Worm (Caenorhabditis elegans): Measurements from ENCODE around the gene Y69A2AR.1.
A peak's percentile ranks its signal among the peaks of the same experiment; 100 is the strongest.

Gene Y69A2AR.1

DNA sequence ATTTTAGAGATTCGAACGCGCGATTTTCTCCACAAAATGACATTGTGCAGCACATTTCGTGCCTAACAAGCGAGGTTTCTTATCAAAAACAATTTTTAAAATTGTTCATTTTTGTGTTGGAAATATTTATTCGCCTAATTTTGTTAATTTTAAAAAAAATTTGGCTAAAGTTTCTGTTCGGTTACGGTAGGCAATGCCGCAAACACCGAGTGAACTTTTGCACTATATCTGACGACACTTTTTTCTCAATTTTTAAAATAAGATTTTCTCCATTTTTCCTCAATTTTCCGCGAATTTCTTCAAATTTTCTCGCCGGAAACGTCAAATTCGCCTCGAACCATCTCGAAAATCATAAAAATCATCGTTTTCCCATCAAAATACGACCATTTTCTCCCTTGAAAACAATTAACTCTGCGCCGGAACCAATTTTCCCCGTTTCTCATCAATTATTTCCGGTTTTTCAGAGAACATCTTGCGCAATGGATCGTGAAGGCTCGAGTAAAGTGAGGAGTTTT is at the start of gene Y69A2AR.1:
Gene Y69A2AR.1 (plus strand): TSS at position 465 of the 515 bp plus-strand sequence.
- TF ChIP-seq unc-39 (tag; optimal IDR thresholded peaks at IDR 0.05) (no peak), lin-13 (GFP tag; optimal IDR thresholded peaks at IDR 0.05) (peak; percentile 3), lsy-2 (tag; optimal IDR thresholded peaks at IDR 0.05) (peak; percentile 62 to 95)

DNA sequence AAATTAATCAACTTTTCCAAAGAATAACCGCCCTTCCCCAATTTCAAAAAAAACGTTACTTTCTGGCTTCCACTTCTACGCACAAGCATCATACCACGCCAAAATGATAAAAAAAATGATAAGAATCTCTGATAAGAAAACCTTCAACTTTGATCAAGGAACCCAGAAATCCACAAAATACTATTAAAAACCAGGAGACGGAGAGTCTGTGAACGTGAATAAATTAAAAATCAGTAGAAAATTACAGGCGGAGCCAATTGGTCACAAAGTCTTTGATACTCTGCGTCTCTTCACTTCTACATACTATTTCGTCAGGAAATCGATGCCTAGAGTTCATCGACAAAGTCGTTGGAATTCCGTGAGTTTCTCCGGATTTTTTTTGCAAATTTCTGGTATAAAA is 48.2 kb upstream of the Y69A2AR.1 start, which contains the start of gene smf-3:
Gene smf-3 (plus strand): TSS at position 259 of the 400 bp plus-strand sequence.
- TF ChIP-seq gmeb-1 (tag; optimal IDR thresholded peaks at IDR 0.05) (peak; percentile 15), fos-1 (tag; optimal IDR thresholded peaks at IDR 0.05) (peak; percentile 85), F13H6.1 (tag; optimal IDR thresholded peaks at IDR 0.05) (peak; percentile 26), nhr-21 (tag; optimal IDR thresholded peaks at IDR 0.05) (no peak), nhr-129 (tag; optimal IDR thresholded peaks at IDR 0.05) (no peak), crh-2 (tag; optimal IDR thresholded peaks at IDR 0.05) (peak; percentile 53)

DNA sequence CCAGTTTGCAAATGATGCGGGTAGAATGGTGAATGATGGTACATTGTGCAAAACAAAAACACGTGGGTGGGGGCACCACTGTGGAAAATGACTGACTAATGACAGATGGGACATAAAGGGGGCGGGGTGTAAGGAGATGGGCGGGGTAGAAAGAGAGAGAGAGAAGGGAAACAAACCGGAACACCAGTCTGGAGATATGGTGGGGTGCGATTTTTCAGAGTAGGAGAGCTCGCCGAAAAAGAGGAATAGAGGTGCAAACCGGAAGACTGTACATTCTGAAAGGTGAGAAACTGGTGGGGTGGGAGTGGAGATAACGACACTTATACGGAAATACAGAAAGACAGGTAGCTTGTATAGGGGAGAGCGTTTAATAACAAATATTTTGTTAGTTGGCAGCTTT is 38.7 kb upstream of the Y69A2AR.1 start, which contains the start of gene ngn-1:
Gene ngn-1 (minus strand): TSS at position 101 of the 400 bp plus-strand sequence.
- no peak for TF ChIP-seq alr-1 (tag; optimal IDR thresholded peaks at IDR 0.05)
- TF ChIP-seq ama-1 (optimal IDR thresholded peaks at IDR 0.05) = no peak
- no peak for TF ChIP-seq ceh-16 (tag; optimal IDR thresholded peaks at IDR 0.05)
- TF ChIP-seq peb-1 (tag; optimal IDR thresholded peaks at IDR 0.05) = no peak
- TF ChIP-seq nhr-237 (tag; optimal IDR thresholded peaks at IDR 0.05) = no peak
- no peak for TF ChIP-seq ztf-4 (tag; optimal IDR thresholded peaks at IDR 0.05)

DNA sequence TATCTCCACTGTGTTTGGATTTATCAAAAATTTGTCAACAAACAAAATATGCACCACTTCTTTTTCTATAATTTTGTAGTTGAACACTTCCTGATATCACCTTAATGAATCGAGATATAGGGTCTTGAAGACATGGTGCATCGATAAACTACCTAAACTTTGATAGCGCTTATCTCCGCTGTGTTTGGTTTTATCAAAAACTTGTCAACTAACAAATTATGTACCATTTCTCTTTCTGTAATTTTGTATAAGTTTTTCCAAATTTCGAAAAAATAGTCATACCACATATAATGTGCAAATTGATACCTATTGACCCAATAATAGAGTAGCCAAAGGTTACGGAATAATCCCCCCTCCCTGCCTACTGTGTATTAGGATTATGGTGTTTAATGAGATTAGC is 36.7 kb upstream of the Y69A2AR.1 start:
- TF ChIP-seq skn-1 (tag; optimal IDR thresholded peaks at IDR 0.05) = no peak
- no peak for TF ChIP-seq sem-4 (tag; optimal IDR thresholded peaks at IDR 0.05)

DNA sequence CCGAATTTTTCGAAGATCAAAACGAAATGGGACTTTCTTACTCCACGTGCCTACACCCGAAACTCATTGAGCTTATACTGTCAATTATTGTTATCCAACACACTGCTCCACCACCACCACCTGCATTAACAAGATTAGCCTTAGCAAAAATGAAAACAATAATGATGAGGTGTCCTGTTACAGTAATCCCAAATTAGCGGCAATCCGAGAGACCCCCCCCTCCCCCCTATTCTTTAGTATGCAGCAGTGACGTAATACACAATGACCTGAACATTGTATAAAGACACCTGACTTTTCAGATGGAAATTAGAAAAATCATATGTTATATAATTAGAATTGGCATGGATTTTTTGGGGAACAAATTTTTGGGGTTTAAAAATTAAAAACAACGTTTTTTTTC is 31.9 kb upstream of the Y69A2AR.1 start:
- TF ChIP-seq sma-3 (GFP tag; optimal IDR thresholded peaks at IDR 0.05) = no peak
- no peak for TF ChIP-seq zag-1 (tag; optimal IDR thresholded peaks at IDR 0.05)
- no peak for TF ChIP-seq blmp-1 (tag; optimal IDR thresholded peaks at IDR 0.05; ENCODE audit: insufficient read depth)
- no peak for TF ChIP-seq nhr-11 (tag; optimal IDR thresholded peaks at IDR 0.05)
- no peak for TF ChIP-seq elt-1 (tag; optimal IDR thresholded peaks at IDR 0.05)
- no peak for TF ChIP-seq sma-9 (GFP tag; optimal IDR thresholded peaks at IDR 0.05)
- TF ChIP-seq sma-9 (tag; optimal IDR thresholded peaks at IDR 0.05) = no peak
- TF ChIP-seq nhr-10 (tag; optimal IDR thresholded peaks at IDR 0.05) = no peak
- TF ChIP-seq ZK546.5 (tag; optimal IDR thresholded peaks at IDR 0.05) = no peak
- no peak for TF ChIP-seq gmeb-1 (tag; optimal IDR thresholded peaks at IDR 0.05)
- TF ChIP-seq nhr-6 (tag; optimal IDR thresholded peaks at IDR 0.05) = no peak
- no peak for TF ChIP-seq unc-39 (tag; optimal IDR thresholded peaks at IDR 0.05)
- TF ChIP-seq C34F6.9 (tag; optimal IDR thresholded peaks at IDR 0.05) = no peak
- no peak for TF ChIP-seq mdl-1 (tag; optimal IDR thresholded peaks at IDR 0.05)

DNA sequence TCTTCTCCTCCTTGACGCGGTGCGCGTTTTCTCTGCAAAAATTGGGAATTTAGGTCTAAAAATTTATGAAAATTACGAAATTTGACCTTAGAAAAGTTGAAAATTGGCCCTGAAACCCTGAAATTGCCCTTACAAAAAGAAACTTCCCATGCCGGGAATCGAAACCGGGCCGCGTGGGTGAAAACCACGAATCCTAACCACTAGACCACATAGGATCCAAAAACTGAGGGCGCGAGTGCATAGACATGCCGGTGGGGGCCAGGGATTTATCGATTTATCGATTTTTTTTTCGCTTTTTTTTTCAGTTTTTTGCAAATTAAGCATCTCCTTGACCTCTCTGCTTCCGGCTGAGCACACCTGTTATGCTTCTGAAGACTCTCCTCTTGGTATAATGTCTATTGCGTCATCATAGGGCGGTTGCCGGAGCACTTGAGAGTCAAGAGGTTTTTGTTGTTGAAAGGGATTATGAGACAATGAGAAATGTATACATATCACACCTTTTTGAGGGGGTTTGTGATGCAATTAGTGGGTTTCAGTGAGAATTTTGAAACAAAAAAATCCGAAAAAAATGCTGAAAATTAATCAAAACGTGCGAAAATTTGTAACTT is 27.1 kb upstream of the Y69A2AR.1 start:
- TF ChIP-seq alr-1 (tag; optimal IDR thresholded peaks at IDR 0.05) = no peak
- no peak for TF ChIP-seq ZK546.5 (tag; optimal IDR thresholded peaks at IDR 0.05)
- peak; percentile 23 for TF ChIP-seq sma-3 (GFP tag; optimal IDR thresholded peaks at IDR 0.05)
- peak; percentile 18 for TF ChIP-seq F13H6.1 (tag; optimal IDR thresholded peaks at IDR 0.05)
- peak; percentile 46 for TF ChIP-seq gmeb-1 (tag; optimal IDR thresholded peaks at IDR 0.05)
- peak; percentile 1 for TF ChIP-seq lin-13 (GFP tag; optimal IDR thresholded peaks at IDR 0.05)
- TF ChIP-seq mdl-1 (tag; optimal IDR thresholded peaks at IDR 0.05) = no peak
- TF ChIP-seq dmd-4 (tag; optimal IDR thresholded peaks at IDR 0.05) = no peak
- no peak for TF ChIP-seq nhr-11 (tag; optimal IDR thresholded peaks at IDR 0.05)
- TF ChIP-seq unc-62 (GFP tag; optimal IDR thresholded peaks at IDR 0.05) = no peak
- TF ChIP-seq egl-27 (tag; optimal IDR thresholded peaks at IDR 0.05) = no peak
- TF ChIP-seq nhr-129 (tag; optimal IDR thresholded peaks at IDR 0.05) = peak; percentile 45
- peak; percentile 22 for TF ChIP-seq lin-11 (tag; optimal IDR thresholded peaks at IDR 0.05)
- no peak for TF ChIP-seq lin-39 (tag; optimal IDR thresholded peaks at IDR 0.05)
- TF ChIP-seq sma-9 (GFP tag; optimal IDR thresholded peaks at IDR 0.05) = peak; percentile 16
- no peak for TF ChIP-seq sma-9 (tag; optimal IDR thresholded peaks at IDR 0.05)
- TF ChIP-seq unc-55 (GFP tag; optimal IDR thresholded peaks at IDR 0.05) = peak; percentile 33
- no peak for TF ChIP-seq skn-1 (tag; optimal IDR thresholded peaks at IDR 0.05)
- TF ChIP-seq crh-2 (tag; optimal IDR thresholded peaks at IDR 0.05) = peak; percentile 17
- TF ChIP-seq Y55F3AM.14 (GFP tag; optimal IDR thresholded peaks at IDR 0.05) = no peak
- peak; percentile 41 to 50 for TF ChIP-seq lsy-2 (tag; optimal IDR thresholded peaks at IDR 0.05)
- peak; percentile 4 for TF ChIP-seq C34F6.9 (tag; optimal IDR thresholded peaks at IDR 0.05)
